Worm (Caenorhabditis elegans) whole organism, L4/young adult: ENCODE data around the gene nex-3.

Experiments
- W03F9.2 ChIP-seq: fragments of 150-350 bp; optimal IDR thresholded peaks from 2 replicates; lab custom pipeline; 2014; ENCODE audit warnings: missing biosample characterization, missing genetic modification characterization
- him-1 ChIP-seq: sonication (generic microtip); optimal IDR thresholded peaks from 2 replicates; lab custom pipeline; 2016; ENCODE audit warnings: missing genotype, missing genetic modification reagents, missing genetic modification characterization, missing compliant biosample characterization

- TF ChIP-seq W03F9.2 (no peak), him-1 (tag; lab: Kevin White, UChicago) (no peak)
These were observed 37.5 kb upstream of the nex-3 start, which contains the start of the genes R07E5.17 and snfc-5 for ce11 chrIII:4404339-4404836.
